Fruit fly (Drosophila melanogaster): ENCODE data around the gene CG17110.

DNA sequence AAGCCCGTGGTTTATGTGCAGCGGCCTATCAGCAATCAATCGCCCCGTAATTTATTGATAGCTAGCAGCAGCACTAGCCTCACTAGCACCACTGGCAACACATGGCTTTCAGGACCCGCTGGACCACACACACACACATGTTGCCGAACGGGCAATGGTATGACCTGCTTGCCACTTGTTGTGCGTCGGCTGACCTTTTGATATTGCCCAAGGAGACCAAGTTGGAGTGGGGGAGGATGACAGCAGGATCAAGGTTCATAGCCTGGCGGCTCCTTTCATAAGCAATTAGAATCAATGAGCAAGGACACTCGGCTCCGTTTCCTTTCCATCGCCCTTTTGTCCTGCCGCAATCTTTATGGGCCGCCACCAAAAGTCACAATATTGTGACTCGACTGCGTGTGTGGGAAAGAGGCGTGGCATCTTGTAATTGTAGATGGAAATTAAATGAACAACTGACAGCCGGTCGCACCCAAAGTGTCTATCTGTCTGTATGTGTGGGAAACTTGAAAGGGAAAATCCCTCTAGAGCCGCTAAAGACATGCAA is 39.9 kb downstream of the CG17110 start:
- no peak for TF ChIP-seq CG12155 (GFP tag; optimal IDR thresholded peaks at IDR 0.05)
- no peak for TF ChIP-seq HHEX (GFP tag; optimal IDR thresholded peaks at IDR 0.05)
- no peak for TF ChIP-seq CG2116 (GFP tag; optimal IDR thresholded peaks at IDR 0.05)
- TF ChIP-seq onecut (GFP tag; IDR thresholded peaks at IDR 0.05) = no peak
- no peak for TF ChIP-seq pfk (GFP tag; optimal IDR thresholded peaks at IDR 0.05)
- no peak for TF ChIP-seq Ada2b (GFP tag; IDR thresholded peaks at IDR 0.05)
- TF ChIP-seq nom (GFP tag; optimal IDR thresholded peaks at IDR 0.05) = no peak
- no peak for TF ChIP-seq B-H2 (GFP tag; optimal IDR thresholded peaks at IDR 0.05)
- no peak for TF ChIP-seq CG10462 (GFP tag; optimal IDR thresholded peaks at IDR 0.05)
- TF ChIP-seq CG7745 (tag; optimal IDR thresholded peaks at IDR 0.05) = no peak
- no peak for TF ChIP-seq Mes4 (GFP tag; optimal IDR thresholded peaks at IDR 0.05)
- TF ChIP-seq Elba2 (GFP tag; optimal IDR thresholded peaks at IDR 0.05) = no peak

All from whole organism, embryonic.